Worm (Caenorhabditis elegans): Measurements from ENCODE around the gene C31B8.16.

DNA sequence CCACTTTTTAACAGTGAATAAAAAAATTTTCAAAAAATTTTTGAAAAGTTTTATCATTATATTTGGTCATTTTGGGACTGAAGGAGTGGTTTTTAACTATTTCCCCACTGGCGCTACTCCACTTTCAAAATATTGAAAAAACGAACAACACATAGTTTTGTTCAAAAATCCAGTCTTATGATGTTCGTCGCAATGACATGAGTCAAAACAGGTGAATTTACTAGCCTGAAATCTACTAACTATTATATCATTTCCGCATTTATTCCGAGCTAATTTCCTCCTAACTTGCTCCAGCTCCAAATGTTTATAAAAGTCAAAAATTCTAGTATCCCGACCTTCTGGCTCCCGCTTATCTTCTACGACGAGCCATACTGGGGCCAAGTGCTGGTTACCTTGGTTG is 45.4 kb upstream of the C31B8.16 start, which contains the start of gene sre-24:
- no peak for TF ChIP-seq nhr-237 (tag; optimal IDR thresholded peaks at IDR 0.05)
- no peak for TF ChIP-seq nhr-2 (tag; optimal IDR thresholded peaks at IDR 0.05)

Data from whole organism, mixed stage, embryonic.